Worm (Caenorhabditis elegans) whole organism, L1 larva: ENCODE data around the gene fipr-13.

Source experiments
- C04F5.9 ChIP-seq: sonication (generic microtip); optimal IDR thresholded peaks from 2 replicates; lab custom pipeline; 2016; ENCODE audit warnings: missing genetic modification characterization, missing compliant biosample characterization
- C16A3.4 ChIP-seq: fragments of 150-350 bp; optimal IDR thresholded peaks from 2 replicates; lab custom pipeline; 2014; ENCODE audit warnings: missing biosample characterization, missing genetic modification characterization
- Y116A8C.19 ChIP-seq: sonication (generic microtip); optimal IDR thresholded peaks from 2 replicates; lab custom pipeline; 2016; ENCODE audit warnings: missing compliant biosample characterization, missing genetic modification characterization, borderline replicate concordance
- aha-1 ChIP-seq: fragments of 150-350 bp; optimal IDR thresholded peaks from 2 replicates; lab custom pipeline; 2014; ENCODE audit warnings: missing biosample characterization, missing genetic modification characterization
- alr-1 ChIP-seq: fragments of 200-800 bp; sonication (Bioruptor generic); optimal IDR thresholded peaks from 2 replicates; lab custom pipeline; 2018; ENCODE audit warnings: borderline replicate concordance, mild to moderate bottlenecking, missing genetic modification characterization, missing compliant biosample characterization
- aly-2 ChIP-seq: fragments of 150-350 bp; optimal IDR thresholded peaks from 2 replicates; lab custom pipeline; 2014; ENCODE audit warnings: missing biosample characterization, missing genetic modification characterization
- ama-1 ChIP-seq: fragments of 150-350 bp; optimal IDR thresholded peaks from 2 replicates; lab custom pipeline; 2014
- blmp-1 ChIP-seq: fragments of 150-350 bp; optimal IDR thresholded peaks from 2 replicates; lab custom pipeline; 2014; ENCODE audit warnings: missing biosample characterization, missing genetic modification characterization
- ceh-63 ChIP-seq: fragments of 200-800 bp; sonication (Bioruptor generic); optimal IDR thresholded peaks from 2 replicates; lab custom pipeline; 2018; ENCODE audit warnings: mild to moderate bottlenecking, missing genetic modification characterization, missing compliant biosample characterization
- ceh-82 ChIP-seq, 3 experiments: fragments of 150-350 bp in 1 of 3; sonication (generic microtip) in 2 of 3; optimal IDR thresholded peaks; 2 replicates each; lab custom pipeline; 2014 to 2017; ENCODE audit warnings: missing biosample characterization in 3 of 3, missing genetic modification characterization in 3 of 3
- ceh-88 ChIP-seq: fragments of 200-800 bp; sonication (Bioruptor generic); IDR thresholded peaks from 2 replicates; pipeline ENCODE4 v1.3.6; 2022; ENCODE audit warnings: missing genetic modification characterization, missing compliant biosample characterization
- ces-1 ChIP-seq: fragments of 150-350 bp; optimal IDR thresholded peaks from 2 replicates; lab custom pipeline; 2014; ENCODE audit warnings: missing biosample characterization, missing genetic modification reagents, missing genetic modification characterization
- dsc-1 ChIP-seq: sonication (generic microtip); optimal IDR thresholded peaks from 2 replicates; lab custom pipeline; 2016; ENCODE audit warnings: mild to moderate bottlenecking, missing genetic modification characterization, missing compliant biosample characterization
- efl-3 ChIP-seq: fragments of 200-800 bp; sonication (Bioruptor generic); optimal IDR thresholded peaks from 2 replicates; lab custom pipeline; 2018; ENCODE audit warnings: mild to moderate bottlenecking, missing genetic modification characterization, missing compliant biosample characterization
- egl-13 ChIP-seq: sonication (generic microtip); optimal IDR thresholded peaks from 2 replicates; lab custom pipeline; 2016; ENCODE audit warnings: missing genotype, missing genetic modification reagents, missing genetic modification characterization, missing compliant biosample characterization
- egl-27 ChIP-seq, 2 experiments: fragments of 150-350 bp in 1 of 2; sonication (generic microtip); optimal IDR thresholded peaks; 3 replicates each; lab custom pipeline; 2017 to 2018; ENCODE audit warnings: missing biosample characterization in 2 of 2, missing genetic modification characterization in 2 of 2, missing genetic modification reagents in 2 of 2
- elt-3 ChIP-seq, 6 experiments: fragments of 150-350 bp in 1 of 6; sonication (generic microtip); optimal IDR thresholded peaks; 2 replicates each; lab custom pipeline; 2017 to 2018; ENCODE audit warnings: missing biosample characterization in 6 of 6, missing genetic modification characterization in 6 of 6, inconsistent platforms in 1 of 6
- ets-5 ChIP-seq: fragments of 200-800 bp; sonication (Bioruptor generic); IDR thresholded peaks from 2 replicates; pipeline ENCODE4 v1.3.6; 2022; ENCODE audit warnings: missing genetic modification characterization, missing compliant biosample characterization
- fkh-4 ChIP-seq: sonication (generic microtip); optimal IDR thresholded peaks from 2 replicates; lab custom pipeline; 2016; ENCODE audit warnings: missing compliant biosample characterization, missing genetic modification characterization, borderline replicate concordance
- grh-1 ChIP-seq: fragments of 200-800 bp; sonication (Bioruptor generic); IDR thresholded peaks from 2 replicates; pipeline ENCODE4 v1.3.6; 2022; ENCODE audit warnings: missing genetic modification reagents, missing genetic modification characterization, missing compliant biosample characterization
- hlh-4 ChIP-seq: sonication (generic microtip); optimal IDR thresholded peaks from 2 replicates; lab custom pipeline; 2016; ENCODE audit warnings: mild to moderate bottlenecking, missing genetic modification characterization, missing compliant biosample characterization
- irx-1 ChIP-seq: sonication (generic microtip); optimal IDR thresholded peaks from 2 replicates; lab custom pipeline; 2016; ENCODE audit warnings: missing genetic modification characterization, missing compliant biosample characterization
- lin-14 ChIP-seq: fragments of 200-800 bp; sonication (Bioruptor generic); optimal IDR thresholded peaks from 2 replicates; lab custom pipeline; 2018; ENCODE audit warnings: mild to moderate bottlenecking, missing genetic modification characterization, moderate library complexity, missing compliant biosample characterization
- lin-15B ChIP-seq: fragments of 150-350 bp; sonication (generic microtip); optimal IDR thresholded peaks from 3 replicates; lab custom pipeline; 2014; ENCODE audit warnings: missing biosample characterization, missing genetic modification characterization
- lin-35 ChIP-seq, 2 experiments: fragments of 150-350 bp; optimal IDR thresholded peaks; 2 replicates each; lab custom pipeline; 2014; ENCODE audit warnings: missing biosample characterization in 2 of 2, missing genetic modification characterization in 2 of 2, missing genetic modification reagents in 2 of 2
- lsy-2 ChIP-seq, 2 experiments: fragments of 150-350 bp; optimal IDR thresholded peaks; 2 replicates each; lab custom pipeline; 2014; ENCODE audit warnings: missing biosample characterization in 2 of 2, missing genetic modification characterization in 2 of 2
- mab-9 ChIP-seq: fragments of 200-800 bp; sonication (Bioruptor generic); IDR thresholded peaks from 2 replicates; pipeline ENCODE4 v1.3.6; 2022; ENCODE audit warnings: missing genetic modification reagents, missing genetic modification characterization, missing compliant biosample characterization
- mdl-1 ChIP-seq, 2 experiments: fragments of 150-350 bp; optimal IDR thresholded peaks; 2 replicates each; lab custom pipeline; 2014 to 2017; ENCODE audit warnings: missing biosample characterization in 2 of 2, missing genetic modification characterization in 2 of 2, inconsistent platforms in 1 of 2
- mef-2 ChIP-seq: fragments of 150-350 bp; optimal IDR thresholded peaks from 2 replicates; lab custom pipeline; 2014; ENCODE audit warnings: missing biosample characterization, missing genetic modification characterization
- nhr-11 ChIP-seq: fragments of 150-350 bp; optimal IDR thresholded peaks from 2 replicates; lab custom pipeline; 2014; ENCODE audit warnings: missing biosample characterization, missing genetic modification characterization
- nhr-237 ChIP-seq: fragments of 150-350 bp; optimal IDR thresholded peaks from 2 replicates; lab custom pipeline; 2014; ENCODE audit warnings: missing biosample characterization, missing genetic modification characterization
- nhr-71 ChIP-seq: sonication (generic microtip); optimal IDR thresholded peaks from 2 replicates; lab custom pipeline; 2016; ENCODE audit warnings: mild to moderate bottlenecking, missing genetic modification characterization, moderate library complexity, missing compliant biosample characterization
- nhr-77 ChIP-seq: fragments of 150-350 bp; optimal IDR thresholded peaks from 2 replicates; lab custom pipeline; 2014; ENCODE audit warnings: missing biosample characterization, missing genetic modification characterization
- nhr-84 ChIP-seq: sonication (generic microtip); optimal IDR thresholded peaks from 2 replicates; lab custom pipeline; 2017; ENCODE audit warnings: missing biosample characterization, missing genetic modification characterization
- nhr-90 ChIP-seq: sonication (generic microtip); optimal IDR thresholded peaks from 2 replicates; lab custom pipeline; 2016; ENCODE audit warnings: mild to moderate bottlenecking, missing genetic modification characterization, missing compliant biosample characterization; ENCODE audit not compliant: poor library complexity
- pag-3 ChIP-seq: sonication (generic microtip); optimal IDR thresholded peaks from 2 replicates; lab custom pipeline; 2017; ENCODE audit warnings: missing genetic modification characterization, mild to moderate bottlenecking, missing compliant biosample characterization, antibody characterized with exemption, borderline replicate concordance; ENCODE audit not compliant: insufficient read depth
- pax-3 ChIP-seq: fragments of 200-800 bp; sonication (Bioruptor generic); optimal IDR thresholded peaks from 2 replicates; lab custom pipeline; 2018; ENCODE audit warnings: mild to moderate bottlenecking, missing genetic modification characterization, moderate library complexity, missing compliant biosample characterization
- pqm-1 ChIP-seq: sonication (generic microtip); optimal IDR thresholded peaks from 3 replicates; lab custom pipeline; 2017; ENCODE audit warnings: missing biosample characterization, missing genetic modification characterization
- rnt-1 ChIP-seq: sonication (generic microtip); optimal IDR thresholded peaks from 2 replicates; lab custom pipeline; 2016; ENCODE audit warnings: mild to moderate bottlenecking, missing genetic modification characterization, moderate library complexity, missing compliant biosample characterization
- skn-1 ChIP-seq: fragments of 150-350 bp; optimal IDR thresholded peaks from 2 replicates; lab custom pipeline; 2014; ENCODE audit warnings: missing biosample characterization, missing genetic modification characterization
- snpc-4 ChIP-seq: fragments of 150-350 bp; optimal IDR thresholded peaks from 2 replicates; lab custom pipeline; 2014; ENCODE audit warnings: missing biosample characterization, missing genetic modification characterization
- snu-23 ChIP-seq: sonication (generic microtip); optimal IDR thresholded peaks from 2 replicates; lab custom pipeline; 2016; ENCODE audit warnings: missing genetic modification characterization, missing compliant biosample characterization
- sptf-1 ChIP-seq: fragments of 150-350 bp; optimal IDR thresholded peaks from 2 replicates; lab custom pipeline; 2014; ENCODE audit warnings: missing biosample characterization, missing genetic modification characterization
- swsn-7 ChIP-seq: sonication (generic microtip); optimal IDR thresholded peaks from 2 replicates; lab custom pipeline; 2016; ENCODE audit warnings: missing genetic modification characterization, missing compliant biosample characterization
- tbx-2 ChIP-seq: sonication (generic microtip); optimal IDR thresholded peaks from 2 replicates; lab custom pipeline; 2016; ENCODE audit warnings: missing genetic modification characterization, missing compliant biosample characterization
- tlp-1 ChIP-seq: fragments of 150-350 bp; optimal IDR thresholded peaks from 2 replicates; lab custom pipeline; 2014; ENCODE audit warnings: missing biosample characterization, missing genetic modification characterization
- unc-130 ChIP-seq: fragments of 150-350 bp; optimal IDR thresholded peaks from 2 replicates; lab custom pipeline; 2017; ENCODE audit warnings: missing biosample characterization, missing genetic modification characterization, inconsistent platforms
- unc-86 ChIP-seq: sonication (generic microtip); optimal IDR thresholded peaks from 2 replicates; lab custom pipeline; 2016; ENCODE audit warnings: missing genetic modification characterization, missing compliant biosample characterization
- unc-98 ChIP-seq: fragments of 200-800 bp; sonication (Bioruptor generic); IDR thresholded peaks from 2 replicates; pipeline ENCODE4 v1.3.6; 2022; ENCODE audit warnings: missing genetic modification characterization, missing compliant biosample characterization
- xbp-1 ChIP-seq: sonication (generic microtip); optimal IDR thresholded peaks from 2 replicates; lab custom pipeline; 2016; ENCODE audit warnings: missing genetic modification characterization, missing compliant biosample characterization
- zip-4 ChIP-seq: fragments of 200-800 bp; sonication (Bioruptor generic); optimal IDR thresholded peaks from 2 replicates; lab custom pipeline; 2018; ENCODE audit warnings: mild to moderate bottlenecking, missing genetic modification characterization, moderate library complexity, missing compliant biosample characterization
- ztf-11 ChIP-seq, 2 experiments: sonication (generic microtip); optimal IDR thresholded peaks; 2 replicates each; lab custom pipeline; 2016 to 2017; ENCODE audit warnings: missing genetic modification characterization in 2 of 2, missing biosample characterization in 1 of 2, missing compliant biosample characterization in 1 of 2
- ztf-4 ChIP-seq: fragments of 150-350 bp; optimal IDR thresholded peaks from 2 replicates; lab custom pipeline; 2014; ENCODE audit warnings: missing biosample characterization, missing genetic modification characterization

Gene fipr-13

ce11 chrV:10043234-10043796, 21.0 kb upstream of the fipr-13 start, which contains the start of gene T06E8.8 (continued):
- peak; percentile 26 for TF ChIP-seq snpc-4
- TF ChIP-seq lsy-2 (tag; optimal IDR thresholded peaks at IDR 0.05; lab: Kevin White, UChicago), result peak; percentile 78 to 94
- peak; percentile 82 for TF ChIP-seq nhr-90 (tag; lab: Kevin White, UChicago)
- TF ChIP-seq dsc-1, result no peak
- TF ChIP-seq unc-98, result no peak
- no peak for TF ChIP-seq unc-86 (tag; lab: Kevin White, UChicago)
- peak in 2 of 6 experiments; percentile 76 to 93 for TF ChIP-seq elt-3 (tag; optimal IDR thresholded peaks at IDR 0.05; lab: Kevin White, UChicago)
- peak; percentile 82 for TF ChIP-seq tbx-2
- TF ChIP-seq tlp-1 (tag; lab: Kevin White, UChicago), result no peak
- no peak for TF ChIP-seq mab-9 (GFP tag; lab: Robert Waterston, UW)
- TF ChIP-seq blmp-1, result peak; percentile 97
- TF ChIP-seq lin-15B (tag; lab: Kevin White, UChicago), result no peak
- no peak for TF ChIP-seq aly-2 (tag; lab: Kevin White, UChicago)
- TF ChIP-seq ztf-4 (tag; lab: Kevin White, UChicago), result peak; percentile 28
- TF ChIP-seq alr-1 (tag; lab: Kevin White, UChicago), result no peak
- TF ChIP-seq zip-4, result no peak
- TF ChIP-seq mdl-1 (tag; optimal IDR thresholded peaks at IDR 0.05; lab: Kevin White, UChicago), result peak in 1 of 2 experiments; percentile 80
- TF ChIP-seq Y116A8C.19 (tag; lab: Kevin White, UChicago), result no peak
- TF ChIP-seq swsn-7, result peak; percentile 65
- TF ChIP-seq pqm-1 (tag; lab: Kevin White, UChicago), result no peak
- TF ChIP-seq snu-23 (GFP tag; lab: Kevin White, UChicago), result peak; percentile 87
- peak; percentile 60 for TF ChIP-seq rnt-1 (tag; lab: Kevin White, UChicago)
- no peak for TF ChIP-seq sptf-1
- peak; percentile 49 for TF ChIP-seq nhr-77 (tag; lab: Kevin White, UChicago)
- no peak for TF ChIP-seq fkh-4
- TF ChIP-seq unc-130 (tag; lab: Kevin White, UChicago), result peak; percentile 41
- peak; percentile 64 for TF ChIP-seq xbp-1
- TF ChIP-seq ztf-11 (tag; optimal IDR thresholded peaks at IDR 0.05; lab: Kevin White, UChicago), result no peak
- no peak for TF ChIP-seq pax-3 (tag; lab: Kevin White, UChicago)
- TF ChIP-seq C04F5.9 (tag; lab: Kevin White, UChicago), result no peak
- peak; percentile 93 for TF ChIP-seq grh-1
- no peak for TF ChIP-seq nhr-84 (tag; lab: Kevin White, UChicago)
- TF ChIP-seq lin-35 (GFP tag; optimal IDR thresholded peaks at IDR 0.05; lab: Kevin White, UChicago), result peak; percentile 46 to 71
- TF ChIP-seq nhr-11 (tag; lab: Kevin White, UChicago), result peak; percentile 20
- no peak for TF ChIP-seq hlh-4 (tag; lab: Kevin White, UChicago)
- peak; percentile 21 for TF ChIP-seq irx-1 (tag; lab: Kevin White, UChicago)
- no peak for TF ChIP-seq ces-1 (GFP tag; lab: Kevin White, UChicago)
- no peak for TF ChIP-seq efl-3
- peak; percentile 89 for TF ChIP-seq lin-14 (GFP tag; lab: Kevin White, UChicago)
- TF ChIP-seq nhr-71 (tag; lab: Kevin White, UChicago), result peak; percentile 88
- no peak for TF ChIP-seq egl-13 (tag; lab: Kevin White, UChicago)
- TF ChIP-seq ceh-82 (tag; optimal IDR thresholded peaks at IDR 0.05; lab: Kevin White, UChicago), result peak in 2 of 3 experiments; percentile 35 to 64
- TF ChIP-seq ceh-63 (GFP tag; lab: Kevin White, UChicago), result no peak
- no peak for TF ChIP-seq pag-3 (tag; lab: Kevin White, UChicago)
- peak; percentile 58 for TF ChIP-seq ama-1 (lab: Kevin White, UChicago)
- no peak for TF ChIP-seq ceh-88 (GFP tag; lab: Robert Waterston, UW)
- TF ChIP-seq ets-5 (GFP tag; lab: Robert Waterston, UW), result no peak
- no peak for TF ChIP-seq egl-27 (tag; optimal IDR thresholded peaks at IDR 0.05; lab: Kevin White, UChicago)
- TF ChIP-seq skn-1 (tag; lab: Kevin White, UChicago), result peak; percentile 65
- no peak for TF ChIP-seq aha-1
- no peak for TF ChIP-seq mef-2 (tag; lab: Kevin White, UChicago)
- peak; percentile 49 for TF ChIP-seq C16A3.4 (tag; lab: Kevin White, UChicago)
- no peak for TF ChIP-seq nhr-237 (tag; lab: Kevin White, UChicago)
